Fruit fly (Drosophila melanogaster): Measurements from ENCODE around the gene CG43335.

- TF ChIP-seq Hr4 (GFP tag; optimal IDR thresholded peaks at IDR 0.05), result peak; percentile 51
- TF ChIP-seq net (GFP tag; optimal IDR thresholded peaks at IDR 0.05), result peak; percentile 60
- peak; percentile 71 for TF ChIP-seq acj6 (GFP tag; optimal IDR thresholded peaks at IDR 0.05)
- peak; percentile 8 for TF ChIP-seq CG6854 (GFP tag; optimal IDR thresholded peaks at IDR 0.05)
- TF ChIP-seq CG16779 (tag; optimal IDR thresholded peaks at IDR 0.05), result peak; percentile 23
- TF ChIP-seq CG15336 (GFP tag; IDR thresholded peaks at IDR 0.05), result peak; percentile 14; the same call in 1 of the 2 replicates
These were observed 1.1 kb upstream of the CG43335 start for dm6 chr3R:15634135-15634534.

All from whole organism, prepupa.